Fruit fly (Drosophila melanogaster): ENCODE measurements around the gene Ptip.

The Ptip gene

dm6 chr3L:14050944-14051548 is 22.1 kb upstream of the Ptip start, which contains the start of gene CG6833:
Gene CG6833 (plus strand): TSS chr3L:14051206.
- no peak for TF ChIP-seq noc (tag; optimal IDR thresholded peaks at IDR 0.05)

- TF ChIP-seq noc (tag; optimal IDR thresholded peaks at IDR 0.05) = no peak
Observed at dm6 chr3L:14049620-14050253, 20.8 kb upstream of the Ptip start, which contains the start of gene Neurl4. Gene Neurl4 (minus strand): TSS chr3L:14049892.

dm6 chr3L:14037655-14038644 is 9.0 kb upstream of the Ptip start:
- TF ChIP-seq noc (tag; optimal IDR thresholded peaks at IDR 0.05) = no peak

dm6 chr3L:14036867-14037313 is 8.0 kb upstream of the Ptip start, which contains the start of gene Hsp110:
Gene Hsp110 (plus strand): TSS chr3L:14037019.
- TF ChIP-seq noc (tag; optimal IDR thresholded peaks at IDR 0.05) = peak; percentile 1

DNA sequence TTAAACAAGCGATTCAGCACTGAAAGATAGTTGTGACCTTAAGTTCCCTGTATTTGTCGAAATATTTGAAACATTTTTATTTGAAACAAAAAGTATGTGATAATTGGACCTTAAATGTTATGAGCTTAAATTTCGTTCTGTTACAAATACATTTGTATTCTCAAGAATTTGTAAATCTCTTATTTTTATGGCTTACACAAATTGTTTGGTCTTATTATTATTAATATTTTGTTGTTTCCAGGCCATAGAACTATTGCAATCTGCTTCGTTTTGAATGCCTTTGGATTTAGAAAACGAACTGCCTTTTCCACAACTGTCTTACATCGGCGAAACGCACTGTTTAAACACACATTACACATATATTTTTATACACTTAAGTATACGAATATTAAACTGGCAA is 5.6 kb upstream of the Ptip start, which contains the start of gene CG6661:
TSS of gene CG6661 (plus strand) at position 301 of the 400 bp plus-strand sequence.
- TF ChIP-seq noc (tag; optimal IDR thresholded peaks at IDR 0.05) = no peak

- TF ChIP-seq noc (tag; optimal IDR thresholded peaks at IDR 0.05) = peak; percentile 62
Observed at dm6 chr3L:14031171-14032126, 2.5 kb upstream of the Ptip start, which contains the start of the genes CG6650 and endos. Gene CG6650 (plus strand): TSS chr3L:14031450. Gene endos (minus strand): TSS chr3L:14031706.

- no peak for TF ChIP-seq noc (tag; optimal IDR thresholded peaks at IDR 0.05)
Observed at dm6 chr3L:14027549-14027948, 1.4 kb downstream of the Ptip start.

dm6 chr3L:14025736-14026135 is 3.2 kb downstream of the Ptip start:
- no peak for TF ChIP-seq noc (tag; optimal IDR thresholded peaks at IDR 0.05)

DNA sequence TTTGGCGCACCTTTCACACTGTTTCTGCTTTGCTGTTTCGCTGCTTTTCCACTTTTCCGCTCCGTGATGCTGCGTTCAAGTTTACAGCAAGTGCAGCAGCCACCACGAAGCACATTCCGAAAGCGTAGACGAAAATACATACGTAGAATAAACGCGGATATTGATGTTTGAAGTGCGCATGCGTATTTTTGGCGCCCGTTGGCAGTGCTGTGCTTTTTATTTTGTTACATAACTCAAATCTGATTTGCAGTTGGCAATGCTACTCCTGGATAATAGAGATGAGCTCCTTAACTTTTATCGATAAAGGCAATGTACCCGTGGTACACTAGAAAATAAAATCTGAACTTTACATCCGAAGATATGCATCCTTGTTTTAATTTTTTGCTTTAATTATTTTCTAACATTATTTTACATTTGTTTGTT is 22.2 kb downstream of the Ptip start:
- no peak for TF ChIP-seq noc (tag; optimal IDR thresholded peaks at IDR 0.05)

DNA sequence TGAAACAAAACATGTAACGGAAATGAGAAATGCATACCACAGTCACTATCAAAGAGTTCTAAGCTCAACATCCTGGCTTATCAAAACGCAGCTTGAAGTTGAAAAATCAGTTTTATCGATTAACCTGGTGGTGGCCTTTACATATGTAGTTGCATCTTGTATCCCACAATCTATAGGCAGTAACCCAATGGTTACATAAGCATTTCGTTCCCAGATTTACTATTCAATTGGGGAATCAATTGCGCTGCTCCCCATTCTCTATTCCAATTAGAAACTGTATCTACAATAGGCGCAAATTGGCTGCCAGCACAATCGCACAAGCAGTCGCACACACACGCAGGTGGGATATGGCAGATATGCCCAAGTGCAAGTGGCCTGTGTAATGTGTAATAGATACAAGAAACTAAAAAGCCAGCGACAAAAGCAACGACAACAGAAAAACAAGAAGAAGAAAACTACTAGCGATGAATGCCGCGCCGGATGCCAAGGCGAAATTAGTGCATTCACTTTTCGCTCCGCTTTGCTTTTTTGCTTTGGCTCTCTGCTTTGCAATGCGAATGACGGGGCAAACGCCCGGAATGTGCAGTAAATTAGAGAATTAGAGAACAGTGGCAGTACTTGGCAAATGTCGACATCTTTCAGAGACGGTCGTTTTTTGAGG is 23.2 kb downstream of the Ptip start:
- no peak for TF ChIP-seq noc (tag; optimal IDR thresholded peaks at IDR 0.05)

DNA sequence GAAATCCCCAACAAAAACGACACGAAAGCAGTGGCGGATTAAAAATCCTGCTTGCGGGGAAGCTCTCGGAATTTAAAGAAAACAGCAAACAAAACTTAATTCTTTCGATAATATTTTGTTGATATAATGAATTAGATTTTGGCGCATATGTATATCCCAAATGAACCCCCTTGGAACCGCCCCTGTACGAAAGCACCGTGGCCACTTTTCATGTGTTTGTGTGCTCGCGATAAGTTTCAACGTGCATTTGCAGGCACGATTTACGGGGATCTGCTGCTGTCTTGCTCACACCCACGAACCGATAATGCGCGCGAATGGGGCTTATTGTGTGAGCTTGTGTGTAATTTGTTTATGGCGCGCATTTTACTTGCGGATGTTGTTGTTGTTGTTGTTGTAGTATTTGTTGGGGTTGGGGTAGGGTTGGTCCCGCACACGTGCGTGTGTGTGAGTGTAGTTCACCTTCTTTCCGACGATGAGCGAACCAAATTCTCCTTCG is 23.9 kb downstream of the Ptip start:
- peak; percentile 96 for TF ChIP-seq noc (tag; optimal IDR thresholded peaks at IDR 0.05)

DNA sequence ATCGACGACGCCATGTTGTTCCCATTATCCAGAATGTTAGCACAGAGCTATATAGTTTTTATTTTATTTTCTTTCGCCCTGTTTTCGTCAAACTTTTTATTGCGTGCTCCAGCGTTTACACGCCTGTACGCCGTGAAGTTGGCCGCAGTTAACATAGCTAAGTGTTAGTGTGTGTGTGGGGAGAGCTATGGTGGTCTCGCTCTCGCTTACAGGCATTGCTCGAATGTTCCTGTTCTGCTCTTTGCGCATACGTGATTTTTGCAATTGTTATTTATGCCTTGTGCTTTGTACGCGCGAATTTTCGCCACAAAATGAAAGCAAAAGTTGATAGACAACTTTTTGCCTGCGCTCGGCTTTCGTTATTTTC is 24.9 kb downstream of the Ptip start:
- TF ChIP-seq noc (tag; optimal IDR thresholded peaks at IDR 0.05) = no peak

- TF ChIP-seq noc (tag; optimal IDR thresholded peaks at IDR 0.05) = peak; percentile 23
Observed at dm6 chr3L:14003297-14004040, 25.5 kb downstream of the Ptip start.

Data from whole organism, larva.